Fruit fly (Drosophila melanogaster) whole organism, embryonic: Measurements from ENCODE around the gene Cyp6v1.
A peak's percentile ranks its signal among the peaks of the same experiment; 100 is the strongest.

ENCODE experiments used
- Abd-B ChIP-seq: fragments of 200-800 bp; sonication (Bioruptor generic); optimal IDR thresholded peaks from 2 replicates; lab custom pipeline; 2018; ENCODE audit warnings: missing biosample characterization, mild to moderate bottlenecking, missing genetic modification characterization, moderate library complexity
- Asciz ChIP-seq: fragments of 200-800 bp; sonication (Bioruptor generic); optimal IDR thresholded peaks from 2 replicates; lab custom pipeline; 2017; ENCODE audit warnings: missing biosample characterization, mild to moderate bottlenecking, missing genetic modification characterization, missing genetic modification reagents
- Awh ChIP-seq: fragments of 200-800 bp; sonication (Bioruptor generic); IDR thresholded peaks from 2 replicates; pipeline ENCODE4, ENCODE4 v1.3.6; 2022; ENCODE audit warnings: missing biosample characterization, missing genetic modification characterization
- B-H2 ChIP-seq: fragments of 200-800 bp; sonication (Bioruptor generic); optimal IDR thresholded peaks from 2 replicates; lab custom pipeline; 2018; ENCODE audit warnings: missing biosample characterization, mild to moderate bottlenecking, missing genetic modification characterization
- CG10209 ChIP-seq: fragments of 200-800 bp; sonication (Bioruptor generic); optimal IDR thresholded peaks from 3 replicates; lab custom pipeline; 2017; ENCODE audit warnings: missing biosample characterization, mild to moderate bottlenecking, missing genetic modification characterization, missing genetic modification reagents
- CG10274 ChIP-seq: fragments of 200-800 bp; sonication (Bioruptor generic); optimal IDR thresholded peaks from 3 replicates; lab custom pipeline; 2017; ENCODE audit warnings: missing biosample characterization, mild to moderate bottlenecking, missing genetic modification characterization
- CG10366 ChIP-seq: fragments of 200-800 bp; sonication (Bioruptor generic); IDR thresholded peaks from 2 replicates; pipeline ENCODE4 v1.3.6; 2022; ENCODE audit warnings: missing biosample characterization, missing genetic modification characterization
- CG10431 ChIP-seq: fragments of 200-800 bp; sonication (Bioruptor generic); optimal IDR thresholded peaks from 3 replicates; lab custom pipeline; 2018; ENCODE audit warnings: missing biosample characterization, mild to moderate bottlenecking, missing genetic modification characterization
- CG10654 ChIP-seq: fragments of 200-800 bp; sonication (Bioruptor generic); optimal IDR thresholded peaks from 2 replicates; lab custom pipeline; 2016; ENCODE audit warnings: missing biosample characterization, missing genetic modification characterization
- CG10959 ChIP-seq: fragments of 200-800 bp; sonication (Bioruptor generic); IDR thresholded peaks from 2 replicates; pipeline ENCODE4 v1.3.6; 2022; ENCODE audit warnings: missing biosample characterization, missing genetic modification characterization
- CG12219 ChIP-seq: fragments of 200-800 bp; sonication (Bioruptor generic); optimal IDR thresholded peaks from 3 replicates; lab custom pipeline; 2018; ENCODE audit warnings: missing biosample characterization, mild to moderate bottlenecking, missing genetic modification characterization
- CG1233 ChIP-seq: fragments of 200-800 bp; sonication (Bioruptor generic); optimal IDR thresholded peaks from 4 replicates; lab custom pipeline; 2018; ENCODE audit warnings: missing biosample characterization, mild to moderate bottlenecking, missing genetic modification characterization
- CG13424 ChIP-seq: fragments of 200-800 bp; sonication (Bioruptor generic); optimal IDR thresholded peaks from 2 replicates; lab custom pipeline; 2019; ENCODE audit warnings: missing biosample characterization, mild to moderate bottlenecking, missing genetic modification characterization, moderate library complexity
- CG15479 ChIP-seq: fragments of 200-800 bp; sonication (Bioruptor generic); optimal IDR thresholded peaks from 3 replicates; lab custom pipeline; 2019; ENCODE audit warnings: missing biosample characterization, mild to moderate bottlenecking, missing genetic modification characterization, moderate library complexity
- CG16815 ChIP-seq: fragments of 200-800 bp; sonication (Bioruptor generic); optimal IDR thresholded peaks from 3 replicates; lab custom pipeline; 2017; ENCODE audit warnings: missing biosample characterization, mild to moderate bottlenecking, missing genetic modification characterization
- CG16863 ChIP-seq: fragments of 200-800 bp; sonication (Bioruptor generic); optimal IDR thresholded peaks from 3 replicates; lab custom pipeline; 2016; ENCODE audit warnings: missing biosample characterization, missing genetic modification characterization
- CG17829 ChIP-seq: fragments of 200-800 bp; optimal IDR thresholded peaks from 2 replicates; lab custom pipeline; 2019; ENCODE audit warnings: missing biosample characterization, mild to moderate bottlenecking, missing genetic modification characterization, moderate library complexity
- CG2678 ChIP-seq: fragments of 200-800 bp; sonication (Bioruptor generic); optimal IDR thresholded peaks from 3 replicates; lab custom pipeline; 2019; ENCODE audit warnings: missing biosample characterization, mild to moderate bottlenecking, missing genetic modification characterization, moderate library complexity
- CG33213 ChIP-seq: fragments of 200-800 bp; sonication (Bioruptor generic); optimal IDR thresholded peaks from 3 replicates; lab custom pipeline; 2016; ENCODE audit warnings: missing biosample characterization, missing genetic modification characterization
- CG3847 ChIP-seq: fragments of 200-800 bp; sonication (Bioruptor generic); IDR thresholded peaks from 2 replicates; pipeline ENCODE4 v1.3.6; 2022; ENCODE audit warnings: missing biosample characterization, missing genetic modification characterization
- CG4617 ChIP-seq: fragments of 200-800 bp; sonication (Bioruptor generic); optimal IDR thresholded peaks from 3 replicates; lab custom pipeline; 2016; ENCODE audit warnings: missing biosample characterization, missing genetic modification characterization, borderline replicate concordance
- CG7357 ChIP-seq: fragments of 200-800 bp; sonication (Bioruptor generic); IDR thresholded peaks from 3 replicates; pipeline ENCODE4 v1.3.6; 2022; ENCODE audit warnings: missing biosample characterization, missing genetic modification characterization
- CG9797 ChIP-seq: fragments of 200-800 bp; sonication (Bioruptor generic); optimal IDR thresholded peaks from 3 replicates; lab custom pipeline; 2018; ENCODE audit warnings: missing biosample characterization, mild to moderate bottlenecking, missing genetic modification characterization
- CG9932 ChIP-seq: fragments of 200-800 bp; sonication (Bioruptor generic); IDR thresholded peaks from 2 replicates; pipeline ENCODE4 v1.3.6; 2022; ENCODE audit warnings: missing biosample characterization, missing genetic modification characterization
- Chrac-16 ChIP-seq: fragments of 200-800 bp; sonication (Bioruptor generic); optimal IDR thresholded peaks from 3 replicates; lab custom pipeline; 2016; ENCODE audit warnings: missing biosample characterization, missing genetic modification characterization
- Dp ChIP-seq: fragments of 200-800 bp; sonication (Bioruptor generic); optimal IDR thresholded peaks from 2 replicates; lab custom pipeline; 2018; ENCODE audit warnings: missing biosample characterization, mild to moderate bottlenecking, missing genetic modification characterization, moderate library complexity
- Drgx ChIP-seq: fragments of 200-800 bp; sonication (Bioruptor generic); IDR thresholded peaks from 2 replicates; pipeline ENCODE4 v1.3.6; 2022; ENCODE audit warnings: missing biosample characterization, missing genetic modification characterization
- MTF-1 ChIP-seq: fragments of 200-800 bp; sonication (Bioruptor generic); optimal IDR thresholded peaks from 2 replicates; lab custom pipeline; 2018; ENCODE audit warnings: missing biosample characterization, mild to moderate bottlenecking, missing genetic modification characterization, borderline replicate concordance
- Meics ChIP-seq: fragments of 200-800 bp; sonication (Bioruptor generic); optimal IDR thresholded peaks from 2 replicates; lab custom pipeline; 2017; ENCODE audit warnings: missing biosample characterization, mild to moderate bottlenecking, missing genetic modification characterization
- NC2α ChIP-seq: fragments of 200-800 bp; sonication (Bioruptor generic); optimal IDR thresholded peaks from 2 replicates; lab custom pipeline; 2016; ENCODE audit warnings: missing biosample characterization, missing genetic modification characterization
- Neu2 ChIP-seq: fragments of 200-800 bp; sonication (Bioruptor generic); optimal IDR thresholded peaks from 3 replicates; lab custom pipeline; 2016; ENCODE audit warnings: missing biosample characterization, missing genetic modification characterization, borderline replicate concordance
- Ravus ChIP-seq: fragments of 200-800 bp; sonication (Bioruptor generic); IDR thresholded peaks from 2 replicates; pipeline ENCODE4 v1.3.6; 2022; ENCODE audit warnings: missing biosample characterization, missing genetic modification characterization
- bab2 ChIP-seq: fragments of 200-800 bp; sonication (Bioruptor generic); optimal IDR thresholded peaks from 2 replicates; lab custom pipeline; 2016; ENCODE audit warnings: missing biosample characterization, missing genetic modification characterization
- bcd ChIP-seq: fragments of 200-800 bp; sonication (Bioruptor generic); optimal IDR thresholded peaks from 2 replicates; lab custom pipeline; 2017; ENCODE audit warnings: missing biosample characterization, mild to moderate bottlenecking, missing genetic modification characterization
- br ChIP-seq: fragments of >200 bp; optimal IDR thresholded peaks from 2 replicates; lab custom pipeline; 2017
- eyg ChIP-seq: fragments of 200-800 bp; sonication (Bioruptor generic); optimal IDR thresholded peaks from 3 replicates; lab custom pipeline; 2016; ENCODE audit warnings: missing biosample characterization, missing genetic modification characterization
- gem ChIP-seq: fragments of 200-800 bp; sonication (Bioruptor generic); optimal IDR thresholded peaks from 2 replicates; lab custom pipeline; 2019; ENCODE audit warnings: missing biosample characterization, mild to moderate bottlenecking, missing genetic modification characterization, moderate library complexity
- gsb ChIP-seq: fragments of 200-800 bp; sonication (Bioruptor generic); IDR thresholded peaks from 2 replicates; pipeline ENCODE4 v1.3.6; 2022; ENCODE audit warnings: missing biosample characterization, missing genetic modification characterization
- ham ChIP-seq: fragments of 200-800 bp; sonication (Bioruptor generic); IDR thresholded peaks from 2 replicates; pipeline ENCODE4 v1.3.6; 2022; ENCODE audit warnings: missing biosample characterization, missing genetic modification characterization
- insv ChIP-seq, 2 experiments: fragments of 200-800 bp; sonication (Bioruptor generic); optimal IDR thresholded peaks; 3 replicates each; lab custom pipeline; 2016 to 2018; ENCODE audit warnings: missing biosample characterization in 2 of 2, missing genetic modification characterization in 2 of 2
- knrl ChIP-seq: fragments of 200-800 bp; sonication (Bioruptor generic); IDR thresholded peaks from 3 replicates; pipeline ENCODE4 v1.3.6; 2022; ENCODE audit warnings: missing biosample characterization, missing genetic modification characterization; ENCODE audit not compliant: partially characterized antibody
- odd ChIP-seq: fragments of 200-800 bp; sonication (Bioruptor generic); optimal IDR thresholded peaks from 2 replicates; lab custom pipeline; 2017; ENCODE audit warnings: missing biosample characterization, mild to moderate bottlenecking, missing genetic modification characterization
- row ChIP-seq: fragments of 200-800 bp; sonication (Bioruptor generic); IDR thresholded peaks from 3 replicates; pipeline ENCODE4 v1.3.6; 2022; ENCODE audit warnings: missing biosample characterization, missing genetic modification characterization
- salm ChIP-seq: fragments of 200-800 bp; sonication (Bioruptor generic); optimal IDR thresholded peaks from 2 replicates; lab custom pipeline; 2018; ENCODE audit warnings: missing biosample characterization, mild to moderate bottlenecking, missing genetic modification characterization
- seq ChIP-seq: fragments of 200-800 bp; sonication (Bioruptor generic); IDR thresholded peaks from 2 replicates; pipeline ENCODE4 v1.3.6; 2022; ENCODE audit warnings: missing biosample characterization, missing genetic modification characterization
- tgo ChIP-seq: fragments of 200-800 bp; sonication (Bioruptor generic); IDR thresholded peaks from 3 replicates; pipeline ENCODE4 v1.3.6; 2022; ENCODE audit warnings: missing biosample characterization, missing genetic modification characterization
- ttk ChIP-seq: fragments of 200-800 bp; sonication (Bioruptor generic); IDR thresholded peaks from 2 replicates; pipeline ENCODE4 v2.1.2; 2022; ENCODE audit warnings: missing biosample characterization, missing genetic modification characterization
- unc-4 ChIP-seq: fragments of 200-800 bp; sonication (Bioruptor generic); IDR thresholded peaks from 2 replicates; pipeline ENCODE4 v1.3.6; 2022; ENCODE audit warnings: missing biosample characterization, missing genetic modification characterization; ENCODE audit not compliant: partially characterized antibody
- wek ChIP-seq: fragments of 200-800 bp; sonication (Bioruptor generic); optimal IDR thresholded peaks from 3 replicates; lab custom pipeline; 2018; ENCODE audit warnings: missing biosample characterization, mild to moderate bottlenecking, missing genetic modification characterization, moderate library complexity

Cyp6v1 gene

DNA sequence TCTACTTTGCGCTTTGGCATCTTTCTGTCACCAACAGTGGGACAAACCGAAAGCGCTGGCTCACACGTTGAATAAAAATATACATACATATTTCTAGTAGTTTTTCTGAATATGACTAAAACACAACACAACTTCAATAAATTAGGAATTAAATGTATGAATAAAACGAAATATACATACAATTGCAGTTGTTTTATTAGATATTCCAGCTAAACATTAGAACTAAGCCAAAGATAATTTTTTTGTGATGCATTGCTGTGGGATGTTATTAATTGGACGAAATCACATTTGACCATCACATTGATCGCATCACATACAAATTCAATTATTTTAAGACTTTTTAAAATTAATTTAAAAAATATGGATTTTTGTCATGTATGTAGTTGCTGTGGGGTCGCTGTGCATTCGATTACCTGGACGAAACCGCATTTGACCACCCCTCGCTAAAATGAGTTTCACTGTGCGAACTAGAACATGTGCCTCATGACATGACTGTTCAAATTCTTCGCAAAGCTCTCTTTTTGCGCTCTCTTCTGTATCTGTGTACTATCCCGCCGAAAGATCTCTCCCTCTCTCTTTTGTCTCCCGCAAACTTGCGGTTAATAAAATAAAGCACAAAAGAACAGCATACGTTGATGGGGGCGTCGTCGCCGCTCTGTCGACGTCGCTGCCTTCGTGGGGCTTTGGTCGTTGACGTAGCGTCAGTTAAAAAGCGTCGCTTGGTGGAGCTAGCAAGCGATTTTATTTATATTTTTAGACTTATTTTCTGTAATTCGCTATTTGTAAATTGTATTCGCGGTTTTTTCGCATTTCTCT is at the start of gene Cyp6v1 (continued):
- no peak for TF ChIP-seq CG16863 (GFP tag; lab: Kevin White, UChicago)
- TF ChIP-seq CG33213 (GFP tag; lab: Kevin White, UChicago): no peak
- TF ChIP-seq ham (GFP tag; lab: Robert Waterston, UW): no peak
- TF ChIP-seq Abd-B: peak; percentile 49
- peak; percentile 7 for TF ChIP-seq B-H2 (GFP tag; lab: Kevin White, UChicago)
- TF ChIP-seq CG9932 (GFP tag; lab: Robert Waterston, UW): peak; percentile 45
- no peak; the same call in 1 of the 2 replicates for TF ChIP-seq CG10366 (GFP tag; lab: Robert Waterston, UW)
- peak; percentile 34 for TF ChIP-seq CG13424 (tag; lab: Kevin White, UChicago)
- no peak for TF ChIP-seq CG4617 (GFP tag; lab: Kevin White, UChicago)
- TF ChIP-seq gsb (GFP tag; lab: Robert Waterston, UW): no peak
- peak; percentile 10 for TF ChIP-seq CG10654 (GFP tag; lab: Kevin White, UChicago)
- TF ChIP-seq tgo: no peak
- TF ChIP-seq Chrac-16 (GFP tag; lab: Kevin White, UChicago): no peak
- TF ChIP-seq bcd (GFP tag; lab: Kevin White, UChicago): peak; percentile 63
- TF ChIP-seq row (GFP tag; lab: Robert Waterston, UW): peak; percentile 58; the same call in 2 of the 3 replicates
- TF ChIP-seq MTF-1: no peak
- TF ChIP-seq CG2678 (tag; lab: Kevin White, UChicago): peak; percentile 70
- no peak for TF ChIP-seq insv (GFP tag; optimal IDR thresholded peaks at IDR 0.05; lab: Kevin White, UChicago)
- TF ChIP-seq Neu2 (GFP tag; lab: Kevin White, UChicago): no peak
- 0 out of 2 replicates have a peak, but pooled peaks have one; percentile 28 for TF ChIP-seq seq
- no peak for TF ChIP-seq unc-4 (GFP tag; lab: Robert Waterston, UW)
- 0 out of 2 replicates have a peak, but pooled peaks have one; percentile 20 for TF ChIP-seq Drgx (GFP tag; lab: Robert Waterston, UW)
- TF ChIP-seq CG12219 (GFP tag; lab: Kevin White, UChicago): no peak
- TF ChIP-seq CG17829 (tag; lab: Kevin White, UChicago): peak; percentile 3
- peak; percentile 26 for TF ChIP-seq odd
- no peak for TF ChIP-seq CG9797 (GFP tag; lab: Kevin White, UChicago)
- TF ChIP-seq Ravus: no peak
- no peak for TF ChIP-seq eyg (GFP tag; lab: Kevin White, UChicago)
- TF ChIP-seq Awh (GFP tag; lab: Robert Waterston, UW): no peak
- TF ChIP-seq CG10274 (GFP tag; lab: Kevin White, UChicago): no peak
- TF ChIP-seq wek (GFP tag; lab: Kevin White, UChicago): no peak
- TF ChIP-seq CG7357 (GFP tag; lab: Robert Waterston, UW): peak; percentile 53; the same call in 1 of the 3 replicates
- TF ChIP-seq ttk: no peak
- TF ChIP-seq knrl (GFP tag; lab: Robert Waterston, UW): no peak
- peak; percentile 6 for TF ChIP-seq CG1233 (GFP tag; lab: Kevin White, UChicago)
- peak; percentile 44 for TF ChIP-seq CG10209 (GFP tag; lab: Kevin White, UChicago)
- TF ChIP-seq NC2α (GFP tag; lab: Kevin White, UChicago): no peak
- no peak for TF ChIP-seq CG15479 (GFP tag; lab: Kevin White, UChicago)
- TF ChIP-seq CG3847: peak; percentile 46; the same call in 1 of the 2 replicates
- TF ChIP-seq CG10431: no peak
- TF ChIP-seq CG16815 (GFP tag; lab: Kevin White, UChicago): peak; percentile 34
- TF ChIP-seq bab2 (GFP tag; lab: Kevin White, UChicago): no peak
- TF ChIP-seq salm (tag; lab: Kevin White, UChicago): no peak
- TF ChIP-seq Asciz (GFP tag; lab: Kevin White, UChicago): no peak
- peak; percentile 67 for TF ChIP-seq gem
- no peak for TF ChIP-seq br
- no peak for TF ChIP-seq Dp (GFP tag; lab: Kevin White, UChicago)
- peak; percentile 75 for TF ChIP-seq Meics (GFP tag; lab: Kevin White, UChicago)
- TF ChIP-seq CG10959 (GFP tag; lab: Robert Waterston, UW): no peak
